Fruit fly (Drosophila melanogaster): ENCODE measurements around the gene CG13481.
A peak's percentile ranks its signal among the peaks of the same experiment; 100 is the strongest.

CG13481 gene

dm6 chr3L:14369607-14370006 is at the start of gene CG13481:
Gene CG13481, minus strand, starts transcription at chr3L:14369707.
- TF ChIP-seq CTCF (optimal IDR thresholded peaks at IDR 0.05) (no peak), CG8478 (optimal IDR thresholded peaks at IDR 0.05) (no peak)

DNA sequence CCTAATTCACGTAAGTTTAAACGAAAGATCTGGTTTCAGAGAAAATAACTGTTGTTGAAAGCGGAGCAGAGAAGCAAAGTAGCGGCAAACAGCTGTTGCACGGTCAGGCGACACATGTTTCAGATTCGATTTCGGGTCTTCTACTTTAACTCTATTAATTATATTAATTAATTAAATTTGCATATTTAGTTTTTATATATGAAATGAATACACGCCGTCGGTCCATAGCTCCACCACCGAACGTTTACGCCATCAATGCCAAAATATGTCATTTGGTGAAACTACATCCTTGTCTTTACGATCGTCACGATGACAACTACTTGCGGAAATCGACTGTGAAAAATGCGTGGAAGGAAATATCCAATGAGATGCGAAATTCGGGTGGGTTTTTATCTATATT is 41.4 kb upstream of the CG13481 start:
- no peak for TF ChIP-seq CTCF (optimal IDR thresholded peaks at IDR 0.05)
- no peak for TF ChIP-seq CG8478 (optimal IDR thresholded peaks at IDR 0.05)

DNA sequence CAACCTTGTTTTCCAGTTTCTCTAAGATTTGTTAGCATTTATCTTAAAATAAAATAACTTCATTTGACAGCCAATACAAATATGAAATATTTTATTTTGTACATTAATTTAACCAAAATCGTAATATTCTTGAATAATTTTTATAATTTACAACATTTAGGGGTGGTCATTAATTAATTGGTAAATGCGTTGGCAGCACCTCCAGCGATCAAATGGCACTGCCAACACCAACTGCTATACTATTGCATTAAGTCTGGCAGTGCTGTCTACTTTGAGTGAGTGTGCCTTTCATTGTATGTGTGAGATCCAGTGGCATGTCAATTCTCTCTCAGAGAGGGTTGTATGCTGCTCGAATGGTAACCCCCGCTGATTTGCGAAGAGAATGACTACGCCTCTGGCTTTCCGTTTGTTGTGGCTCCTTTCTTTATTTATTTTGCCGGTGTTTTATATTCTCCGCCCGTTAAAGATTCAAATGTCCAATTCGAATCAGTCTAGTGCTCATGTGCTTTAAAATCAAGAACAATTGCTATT is 40.7 kb upstream of the CG13481 start, which contains the start of gene CG3919:
CG3919 (plus strand) TSS at position 481 of the 531 bp plus-strand sequence.
- TF ChIP-seq CTCF (optimal IDR thresholded peaks at IDR 0.05) (no peak), CG8478 (optimal IDR thresholded peaks at IDR 0.05) (no peak)

dm6 chr3L:14409419-14410145 is 40.1 kb upstream of the CG13481 start, which contains the start of gene stwl:
Gene stwl, minus strand, starts transcription at chr3L:14409939.
- TF ChIP-seq CTCF (optimal IDR thresholded peaks at IDR 0.05) (peak; percentile 37 to 65), CG8478 (optimal IDR thresholded peaks at IDR 0.05) (no peak)

DNA sequence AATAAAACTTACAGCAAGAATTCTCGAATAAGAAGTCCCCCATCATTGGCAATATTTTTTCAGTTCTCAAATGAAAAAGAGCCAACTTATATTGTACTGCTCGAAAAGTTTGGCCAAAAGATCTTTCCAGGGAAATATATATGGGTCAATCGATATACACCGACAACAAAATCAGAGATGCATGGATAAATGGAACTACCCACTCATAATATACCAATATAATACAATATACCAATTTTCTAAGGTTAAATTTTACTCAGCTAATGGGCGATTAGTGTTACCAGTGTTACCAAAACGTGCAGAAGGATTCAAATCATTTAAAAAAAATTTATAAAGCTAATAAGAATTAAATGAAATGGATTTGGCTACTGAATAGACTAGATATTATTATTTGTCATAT is 39.2 kb upstream of the CG13481 start:
- no peak for TF ChIP-seq CG8478 (optimal IDR thresholded peaks at IDR 0.05)
- no peak for TF ChIP-seq CTCF (optimal IDR thresholded peaks at IDR 0.05)

dm6 chr3L:14406613-14407012 is 37.1 kb upstream of the CG13481 start:
- TF ChIP-seq CG8478 (optimal IDR thresholded peaks at IDR 0.05) (no peak), CTCF (optimal IDR thresholded peaks at IDR 0.05) (no peak)

DNA sequence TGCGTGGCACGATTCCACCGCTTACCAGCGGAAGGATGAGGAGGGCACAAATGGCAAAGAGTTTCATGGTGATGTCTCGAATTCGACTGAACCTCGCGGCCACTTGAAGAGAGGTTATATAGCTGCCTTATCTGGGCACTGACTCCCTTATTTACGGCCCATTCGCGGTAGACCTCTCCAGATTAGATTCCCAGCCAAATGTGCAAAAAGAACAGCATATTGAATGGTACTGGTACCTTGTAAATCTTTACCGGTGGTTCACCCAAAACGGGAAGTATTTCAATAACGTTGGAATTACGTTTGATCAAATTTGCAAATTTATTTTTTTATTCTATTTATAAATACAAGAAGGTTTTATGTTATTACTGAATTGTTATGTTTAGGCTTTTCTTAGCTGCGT is 33.1 kb upstream of the CG13481 start, which contains the start of gene CG3868:
CG3868 (minus strand) TSS at position 94 of the 400 bp plus-strand sequence.
- TF ChIP-seq CTCF (optimal IDR thresholded peaks at IDR 0.05): no peak
- TF ChIP-seq CG8478 (optimal IDR thresholded peaks at IDR 0.05): no peak

- no peak for TF ChIP-seq CG8478 (optimal IDR thresholded peaks at IDR 0.05)
These were observed 30.4 kb upstream of the CG13481 start for dm6 chr3L:14399873-14400272.

dm6 chr3L:14397020-14397602 is 27.6 kb upstream of the CG13481 start:
- TF ChIP-seq CTCF (optimal IDR thresholded peaks at IDR 0.05) (peak; percentile 30 to 85), CG8478 (optimal IDR thresholded peaks at IDR 0.05) (no peak)

- TF ChIP-seq CTCF (optimal IDR thresholded peaks at IDR 0.05) (no peak), CG8478 (optimal IDR thresholded peaks at IDR 0.05) (no peak)
These were observed 19.7 kb upstream of the CG13481 start for dm6 chr3L:14389242-14389641.

DNA sequence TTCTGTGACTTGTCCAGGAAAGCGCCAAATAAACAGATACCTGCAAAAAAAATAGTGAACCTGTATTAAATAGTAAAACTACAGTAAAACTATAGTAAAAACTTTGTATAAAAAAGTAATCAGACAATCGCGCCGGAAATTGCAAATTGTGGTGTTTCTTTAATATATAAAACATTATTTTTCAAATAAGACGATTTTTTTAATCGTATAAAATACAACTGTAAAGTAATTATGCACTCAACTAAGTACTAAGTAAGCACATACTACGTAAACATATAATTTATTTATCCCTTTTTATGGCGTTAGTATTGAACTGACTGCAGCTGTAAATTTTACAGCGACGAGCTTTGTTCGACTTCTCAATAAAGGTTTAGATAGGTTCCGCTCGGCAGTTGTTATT is 12.0 kb upstream of the CG13481 start, which contains the start of gene CG43120:
CG43120 (plus strand) TSS at position 391 of the 400 bp plus-strand sequence.
- no peak for TF ChIP-seq CG8478 (optimal IDR thresholded peaks at IDR 0.05)
- no peak for TF ChIP-seq CTCF (optimal IDR thresholded peaks at IDR 0.05)

DNA sequence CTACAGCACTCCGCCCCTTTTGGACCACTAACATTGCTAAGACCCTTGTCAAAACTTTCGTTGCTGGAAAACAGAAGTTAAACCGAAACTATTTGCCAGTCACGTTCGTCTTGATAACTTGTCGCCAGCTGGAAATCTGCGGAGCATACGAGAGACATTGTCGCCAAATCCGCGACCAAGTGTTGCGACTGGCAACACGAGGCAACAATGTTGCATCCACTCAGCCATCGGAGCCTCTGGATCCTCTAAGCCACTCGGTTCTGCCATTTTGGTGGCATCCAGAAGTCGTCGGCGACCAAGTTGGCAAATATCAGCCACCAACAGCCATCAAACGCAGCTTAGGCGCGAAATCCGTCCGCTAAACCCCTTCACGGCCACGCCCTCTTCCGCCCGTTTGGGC is 6.4 kb upstream of the CG13481 start:
- no peak for TF ChIP-seq CG8478 (optimal IDR thresholded peaks at IDR 0.05)
- no peak for TF ChIP-seq CTCF (optimal IDR thresholded peaks at IDR 0.05)

dm6 chr3L:14374499-14374898 is 5.0 kb upstream of the CG13481 start:
- TF ChIP-seq CTCF (optimal IDR thresholded peaks at IDR 0.05): no peak
- TF ChIP-seq CG8478 (optimal IDR thresholded peaks at IDR 0.05): no peak

DNA sequence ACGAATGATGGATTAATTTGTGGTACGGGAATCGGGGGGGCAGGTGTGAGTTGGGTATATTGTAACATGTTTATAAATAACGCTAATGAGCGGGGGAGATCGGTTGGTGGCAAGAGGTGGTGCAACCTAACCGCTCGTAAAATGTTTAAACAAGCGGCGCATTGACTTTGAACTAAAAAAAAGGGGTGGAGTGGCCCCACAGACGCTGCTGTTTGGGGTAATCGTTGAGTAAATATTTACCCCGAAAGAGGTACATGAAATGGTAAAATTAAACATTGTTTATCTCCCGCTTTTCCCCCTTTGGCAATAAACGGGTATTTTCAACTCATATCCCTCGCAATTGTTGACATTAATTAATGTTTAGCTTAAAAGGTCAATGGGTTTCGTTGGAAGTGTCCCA is 3.4 kb downstream of the CG13481 start:
- TF ChIP-seq CG8478 (optimal IDR thresholded peaks at IDR 0.05) (no peak), CTCF (optimal IDR thresholded peaks at IDR 0.05) (no peak)

DNA sequence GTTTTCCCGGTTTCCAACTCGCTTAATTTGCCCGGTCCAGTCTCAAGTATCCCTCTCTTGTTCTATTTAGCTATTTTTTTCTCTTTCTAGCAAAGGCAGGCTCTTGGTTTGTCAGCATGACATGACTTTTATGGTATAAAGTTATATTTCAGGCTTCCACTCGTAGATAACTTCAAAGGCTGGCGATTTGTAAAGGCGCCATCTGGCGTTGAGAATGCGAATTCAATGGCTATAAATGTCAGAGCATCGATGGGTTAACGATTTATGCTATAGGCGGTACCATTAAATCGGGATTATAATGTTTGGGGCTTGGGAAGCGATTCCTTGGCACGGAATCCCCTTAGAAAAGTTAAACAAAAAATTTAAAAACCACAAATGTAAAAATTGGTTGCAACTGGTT is 4.1 kb downstream of the CG13481 start:
- TF ChIP-seq CTCF (optimal IDR thresholded peaks at IDR 0.05) (peak; percentile 73 to 78), CG8478 (optimal IDR thresholded peaks at IDR 0.05) (no peak)

DNA sequence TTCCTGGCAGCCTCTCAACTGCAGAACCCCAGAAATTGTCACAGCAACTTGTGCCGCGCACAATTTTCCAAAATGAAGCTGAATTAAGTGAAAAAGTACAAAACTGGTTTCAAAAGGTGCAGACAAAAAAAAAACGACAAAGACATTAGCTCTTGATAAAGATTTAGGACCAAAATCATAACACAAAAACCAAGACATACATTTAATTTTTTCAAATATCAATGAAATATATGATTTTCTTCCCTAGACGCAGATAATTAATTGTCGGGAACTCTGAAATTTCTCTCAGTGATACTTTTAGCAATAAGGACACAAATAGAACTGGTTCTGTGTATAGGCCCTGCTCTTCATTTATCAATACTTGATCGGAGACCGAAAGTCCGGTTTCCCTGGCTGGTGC is 4.8 kb downstream of the CG13481 start:
- TF ChIP-seq CG8478 (optimal IDR thresholded peaks at IDR 0.05) (no peak), CTCF (optimal IDR thresholded peaks at IDR 0.05) (no peak)
